Fruit fly (Drosophila melanogaster) whole organism, embryonic: Measurements from ENCODE around the gene Taf10.

ENCODE experiments used
- Asciz ChIP-seq: fragments of 200-800 bp; sonication (Bioruptor generic); optimal IDR thresholded peaks from 2 replicates; lab custom pipeline; 2017; ENCODE audit warnings: missing biosample characterization, mild to moderate bottlenecking, missing genetic modification characterization, missing genetic modification reagents
- B-H1 ChIP-seq: fragments of 200-800 bp; sonication (Bioruptor generic); IDR thresholded peaks from 3 replicates; pipeline ENCODE4 v1.3.6; 2022; ENCODE audit warnings: missing biosample characterization, missing genetic modification characterization
- Bgb ChIP-seq: fragments of 200-800 bp; sonication (Bioruptor generic); IDR thresholded peaks from 2 replicates; pipeline ENCODE4 v1.3.6; 2022; ENCODE audit warnings: missing biosample characterization, missing genetic modification characterization; ENCODE audit not compliant: partially characterized antibody
- Bteb2 ChIP-seq: fragments of 200-800 bp; sonication (Bioruptor generic); optimal IDR thresholded peaks from 2 replicates; lab custom pipeline; 2016; ENCODE audit warnings: missing biosample characterization, missing genetic modification characterization
- CG10267 ChIP-seq: fragments of 200-800 bp; sonication (Bioruptor generic); optimal IDR thresholded peaks from 2 replicates; lab custom pipeline; 2018; ENCODE audit warnings: missing biosample characterization, mild to moderate bottlenecking, missing genetic modification characterization, moderate library complexity
- CG10979 ChIP-seq: fragments of 200-800 bp; sonication (Bioruptor generic); optimal IDR thresholded peaks from 2 replicates; lab custom pipeline; 2018; ENCODE audit warnings: missing biosample characterization, mild to moderate bottlenecking, missing genetic modification characterization, moderate library complexity
- CG11247 ChIP-seq: fragments of 200-800 bp; sonication (Bioruptor generic); IDR thresholded peaks from 2 replicates; pipeline ENCODE4 v1.3.6; 2022; ENCODE audit warnings: missing biosample characterization, missing genetic modification characterization
- CG11504 ChIP-seq: fragments of 200-800 bp; sonication (Bioruptor generic); optimal IDR thresholded peaks from 3 replicates; lab custom pipeline; 2019; ENCODE audit warnings: missing biosample characterization, mild to moderate bottlenecking, missing genetic modification characterization, moderate library complexity
- CG11695 ChIP-seq: fragments of 200-800 bp; sonication (Bioruptor generic); IDR thresholded peaks from 3 replicates; pipeline ENCODE4 v1.3.6; 2022; ENCODE audit warnings: missing biosample characterization, missing genetic modification characterization
- CG12659 ChIP-seq: fragments of 200-800 bp; sonication (Bioruptor generic); optimal IDR thresholded peaks from 3 replicates; lab custom pipeline; 2017; ENCODE audit warnings: mild to moderate bottlenecking, missing biosample characterization, missing genetic modification reagents, missing genetic modification characterization
- CG13287 ChIP-seq: fragments of 200-800 bp; sonication (Bioruptor generic); IDR thresholded peaks from 2 replicates; pipeline ENCODE4 v1.3.6; 2022; ENCODE audit warnings: missing biosample characterization, missing genetic modification characterization; ENCODE audit not compliant: partially characterized antibody
- CG14050 ChIP-seq: fragments of 200-800 bp; sonication (Bioruptor generic); IDR thresholded peaks from 3 replicates; pipeline ENCODE4 v1.3.6; 2022; ENCODE audit warnings: missing biosample characterization, missing genetic modification characterization
- CG15514 ChIP-seq: fragments of 200-800 bp; sonication (Bioruptor generic); optimal IDR thresholded peaks from 3 replicates; lab custom pipeline; 2017; ENCODE audit warnings: missing biosample characterization, missing genetic modification characterization, mild to moderate bottlenecking, moderate library complexity, missing genetic modification reagents
- CG30403 ChIP-seq: fragments of 200-800 bp; sonication (Bioruptor generic); optimal IDR thresholded peaks from 3 replicates; lab custom pipeline; 2016; ENCODE audit warnings: missing biosample characterization, missing genetic modification characterization
- CG31224 ChIP-seq: fragments of 200-800 bp; sonication (Bioruptor generic); IDR thresholded peaks from 2 replicates; pipeline ENCODE4 v1.3.6; 2022; ENCODE audit warnings: missing biosample characterization, missing genetic modification characterization
- CG32772 ChIP-seq: fragments of 200-800 bp; sonication (Bioruptor generic); IDR thresholded peaks from 2 replicates; pipeline ENCODE4 v1.3.6; 2022; ENCODE audit warnings: missing biosample characterization, missing genetic modification characterization
- CG34224 ChIP-seq: fragments of 200-800 bp; sonication (Bioruptor generic); IDR thresholded peaks from 3 replicates; pipeline ENCODE4 v1.3.6; 2022; ENCODE audit warnings: missing biosample characterization, missing genetic modification characterization; ENCODE audit not compliant: partially characterized antibody
- CG8089 ChIP-seq: fragments of 200-800 bp; sonication (Bioruptor generic); optimal IDR thresholded peaks from 3 replicates; lab custom pipeline; 2016; ENCODE audit warnings: missing biosample characterization, missing genetic modification characterization
- CG9437 ChIP-seq: fragments of 200-800 bp; sonication (Bioruptor generic); optimal IDR thresholded peaks from 2 replicates; lab custom pipeline; 2018; ENCODE audit warnings: missing biosample characterization, mild to moderate bottlenecking, missing genetic modification characterization
- CG9609 ChIP-seq: fragments of 200-800 bp; sonication (Bioruptor generic); optimal IDR thresholded peaks from 3 replicates; lab custom pipeline; 2016; ENCODE audit warnings: missing biosample characterization, missing genetic modification characterization
- D19A ChIP-seq: fragments of 200-800 bp; optimal IDR thresholded peaks from 3 replicates; lab custom pipeline; 2019; ENCODE audit warnings: missing biosample characterization, mild to moderate bottlenecking, missing genetic modification characterization, moderate library complexity
- Doc3 ChIP-seq: fragments of 200-800 bp; sonication (Bioruptor generic); IDR thresholded peaks from 3 replicates; pipeline ENCODE4 v1.3.6; 2022; ENCODE audit warnings: missing biosample characterization, missing genetic modification characterization; ENCODE audit not compliant: partially characterized antibody
- H15 ChIP-seq: fragments of 200-800 bp; sonication (Bioruptor generic); IDR thresholded peaks from 3 replicates; pipeline ENCODE4 v1.3.6; 2022; ENCODE audit warnings: missing biosample characterization, missing genetic modification characterization
- Mad ChIP-seq: fragments of 200-800 bp; sonication (Bioruptor generic); optimal IDR thresholded peaks from 2 replicates; lab custom pipeline; 2016; ENCODE audit warnings: missing biosample characterization, missing genetic modification characterization
- Med ChIP-seq: fragments of 200-800 bp; sonication (Bioruptor generic); peaks from one replicate; lab custom pipeline; 2016; ENCODE audit warnings: missing biosample characterization, missing genetic modification characterization, mild to moderate bottlenecking, inconsistent platforms, moderate library complexity
- Tbp ChIP-seq: fragments of >200 bp; optimal IDR thresholded peaks from 2 replicates; lab custom pipeline; 2018; ENCODE audit warnings: missing biosample characterization, missing genetic modification characterization
- amos ChIP-seq: fragments of 200-800 bp; sonication (Bioruptor generic); IDR thresholded peaks from 2 replicates; pipeline ENCODE4 v1.3.6; 2022; ENCODE audit warnings: missing biosample characterization, missing genetic modification characterization; ENCODE audit not compliant: partially characterized antibody
- bbx ChIP-seq: fragments of 200-800 bp; sonication (Bioruptor generic); IDR thresholded peaks from 2 replicates; pipeline ENCODE4 v1.3.6; 2022; ENCODE audit warnings: missing biosample characterization, missing genetic modification characterization; ENCODE audit not compliant: partially characterized antibody
- crp ChIP-seq, 2 experiments: fragments of 200-800 bp; sonication (Bioruptor generic); optimal IDR thresholded peaks; 2 replicates in 1 of 2; 3 replicates in 1 of 2; lab custom pipeline; 2017; ENCODE audit warnings: missing biosample characterization in 2 of 2, missing genetic modification characterization in 2 of 2, mild to moderate bottlenecking in 1 of 2, moderate library complexity in 1 of 2
- dan ChIP-seq: fragments of 200-800 bp; sonication (Bioruptor generic); IDR thresholded peaks from 2 replicates; pipeline ENCODE4 v1.3.6; 2022; ENCODE audit warnings: missing biosample characterization, missing genetic modification characterization
- dpn ChIP-seq, 2 experiments: fragments of 200-800 bp; sonication (Bioruptor generic); optimal IDR thresholded peaks; 3 replicates each; lab custom pipeline; 2016; ENCODE audit warnings: missing biosample characterization in 2 of 2, missing genetic modification characterization in 2 of 2
- gem ChIP-seq: fragments of 200-800 bp; sonication (Bioruptor generic); optimal IDR thresholded peaks from 2 replicates; lab custom pipeline; 2019; ENCODE audit warnings: missing biosample characterization, mild to moderate bottlenecking, missing genetic modification characterization, moderate library complexity
- grn ChIP-seq: fragments of 200-800 bp; sonication (Bioruptor generic); optimal IDR thresholded peaks from 3 replicates; lab custom pipeline; 2017; ENCODE audit warnings: missing biosample characterization, missing genetic modification characterization
- gsb ChIP-seq: fragments of 200-800 bp; sonication (Bioruptor generic); IDR thresholded peaks from 2 replicates; pipeline ENCODE4 v1.3.6; 2022; ENCODE audit warnings: missing biosample characterization, missing genetic modification characterization
- hb ChIP-seq: fragments of 200-800 bp; sonication (Bioruptor generic); IDR thresholded peaks from 3 replicates; pipeline ENCODE4 v1.3.6; 2022; ENCODE audit warnings: missing biosample characterization, missing genetic modification characterization; ENCODE audit not compliant: partially characterized antibody
- pan ChIP-seq, 4 experiments: fragments of >200 bp in 3 of 4; fragments of 200-800 bp in 1 of 4; sonication (Bioruptor generic) in 1 of 4; optimal IDR thresholded peaks in 3 of 4; IDR thresholded peaks in 1 of 4; 2 replicates each; pipeline versions ENCODE4 v1.3.6 to Lab custom; 2017 to 2022; ENCODE audit warnings: missing biosample characterization in 2 of 4, missing genetic modification characterization in 2 of 4, mixed read lengths in 1 of 4
- pho ChIP-seq: fragments of 200-800 bp; sonication (Bioruptor generic); optimal IDR thresholded peaks from 2 replicates; lab custom pipeline; 2016; ENCODE audit warnings: missing biosample characterization, missing genetic modification characterization
- pita ChIP-seq: fragments of 200-800 bp; sonication (Bioruptor generic); optimal IDR thresholded peaks from 2 replicates; lab custom pipeline; 2017; ENCODE audit warnings: missing biosample characterization, mild to moderate bottlenecking, missing genetic modification characterization
- ranshi ChIP-seq: fragments of 200-800 bp; sonication (Bioruptor generic); IDR thresholded peaks from 2 replicates; pipeline ENCODE4 v1.3.6; 2022; ENCODE audit warnings: missing biosample characterization, missing genetic modification characterization
- row ChIP-seq: fragments of 200-800 bp; sonication (Bioruptor generic); IDR thresholded peaks from 3 replicates; pipeline ENCODE4 v1.3.6; 2022; ENCODE audit warnings: missing biosample characterization, missing genetic modification characterization
- run ChIP-seq: fragments of 200-800 bp; sonication (Bioruptor generic); optimal IDR thresholded peaks from 3 replicates; lab custom pipeline; 2018; ENCODE audit warnings: missing biosample characterization, mild to moderate bottlenecking, missing genetic modification characterization
- salm ChIP-seq: fragments of 200-800 bp; sonication (Bioruptor generic); optimal IDR thresholded peaks from 2 replicates; lab custom pipeline; 2018; ENCODE audit warnings: missing biosample characterization, mild to moderate bottlenecking, missing genetic modification characterization
- slp2 ChIP-seq: fragments of 200-800 bp; sonication (Bioruptor generic); optimal IDR thresholded peaks from 2 replicates; lab custom pipeline; 2016; ENCODE audit warnings: missing biosample characterization, missing genetic modification characterization
- so ChIP-seq: fragments of 200-800 bp; sonication (Bioruptor generic); IDR thresholded peaks from 3 replicates; pipeline ENCODE4 v1.3.6; 2022; ENCODE audit warnings: missing biosample characterization, missing genetic modification characterization
- sr ChIP-seq: fragments of 200-800 bp; sonication (Bioruptor generic); IDR thresholded peaks from 3 replicates; pipeline ENCODE4 v1.3.6; 2022; ENCODE audit warnings: missing biosample characterization, missing genetic modification characterization
- stwl ChIP-seq: fragments of 200-800 bp; sonication (Bioruptor generic); optimal IDR thresholded peaks from 3 replicates; lab custom pipeline; 2018; ENCODE audit warnings: missing biosample characterization, mild to moderate bottlenecking, missing genetic modification characterization, moderate library complexity
- trem ChIP-seq: fragments of 200-800 bp; optimal IDR thresholded peaks from 3 replicates; lab custom pipeline; 2019; ENCODE audit warnings: missing biosample characterization, mild to moderate bottlenecking, missing genetic modification characterization, moderate library complexity
- twi ChIP-seq: fragments of 200-800 bp; optimal IDR thresholded peaks from 2 replicates; lab custom pipeline; 2019; ENCODE audit warnings: missing biosample characterization, mild to moderate bottlenecking, missing genetic modification characterization, moderate library complexity
- vvl ChIP-seq: fragments of 200-800 bp; sonication (Bioruptor generic); IDR thresholded peaks from 2 replicates; pipeline ENCODE4 v1.3.6; 2022; ENCODE audit warnings: missing biosample characterization, missing genetic modification characterization
- zen ChIP-seq: fragments of 200-800 bp; sonication (Bioruptor generic); optimal IDR thresholded peaks from 3 replicates; lab custom pipeline; 2018; ENCODE audit warnings: missing biosample characterization, mild to moderate bottlenecking, missing genetic modification characterization, moderate library complexity

The Taf10 gene

DNA sequence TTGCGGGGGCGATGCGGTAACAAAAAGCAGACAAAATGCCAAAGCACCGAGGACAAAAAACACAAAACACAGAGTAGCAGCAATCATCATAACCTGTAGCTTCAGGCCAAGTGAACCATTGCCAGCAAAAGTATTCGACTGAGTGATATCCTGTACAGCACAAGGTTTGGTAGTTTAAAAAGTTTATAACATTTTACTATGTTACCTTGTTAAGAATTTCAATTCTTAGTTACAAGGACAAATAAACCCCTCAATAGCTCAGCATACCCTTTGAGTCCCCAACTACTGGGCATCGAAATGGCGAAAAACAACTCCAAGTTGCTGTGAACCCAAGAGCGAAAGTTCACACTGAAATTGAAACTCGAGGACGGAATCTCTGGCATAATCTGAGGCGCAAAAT lies 44.6 kb upstream of the Taf10 start (continued):
- TF ChIP-seq hb (GFP tag; lab: Robert Waterston, UW) (no peak), bbx (GFP tag; lab: Robert Waterston, UW) (no peak), vvl (GFP tag; lab: Robert Waterston, UW) (peak; percentile 53; the same call in 1 of the 2 replicates), CG34224 (GFP tag; lab: Robert Waterston, UW) (no peak), gsb (no peak), crp (GFP tag; optimal IDR thresholded peaks at IDR 0.05; lab: Kevin White, UChicago) (no peak), pan (optimal IDR thresholded peaks at IDR 0.05; lab: Kevin White, UChicago) (no peak), pan (GFP tag; optimal IDR thresholded peaks at IDR 0.05 in 1 of 2, IDR thresholded peaks at IDR 0.05 in 1 of 2) (no peak), H15 (GFP tag; lab: Robert Waterston, UW) (peak; percentile 25; the same call in 1 of the 3 replicates), CG14050 (GFP tag; lab: Robert Waterston, UW) (no peak), CG32772 (GFP tag; lab: Robert Waterston, UW) (no peak), CG9609 (GFP tag; lab: Kevin White, UChicago) (no peak), grn (no peak), B-H1 (GFP tag; lab: Robert Waterston, UW) (no peak), CG11695 (0 out of 3 replicates have a peak, but pooled peaks have one; percentile 8), Asciz (GFP tag; lab: Kevin White, UChicago) (no peak), Doc3 (GFP tag; lab: Robert Waterston, UW) (no peak), CG15514 (GFP tag; lab: Kevin White, UChicago) (peak; percentile 15), dan (GFP tag; lab: Robert Waterston, UW) (no peak), ranshi (no peak), pho (GFP tag; lab: Kevin White, UChicago) (peak; percentile 13), run (tag; lab: Kevin White, UChicago) (no peak), sr (no peak)

DNA sequence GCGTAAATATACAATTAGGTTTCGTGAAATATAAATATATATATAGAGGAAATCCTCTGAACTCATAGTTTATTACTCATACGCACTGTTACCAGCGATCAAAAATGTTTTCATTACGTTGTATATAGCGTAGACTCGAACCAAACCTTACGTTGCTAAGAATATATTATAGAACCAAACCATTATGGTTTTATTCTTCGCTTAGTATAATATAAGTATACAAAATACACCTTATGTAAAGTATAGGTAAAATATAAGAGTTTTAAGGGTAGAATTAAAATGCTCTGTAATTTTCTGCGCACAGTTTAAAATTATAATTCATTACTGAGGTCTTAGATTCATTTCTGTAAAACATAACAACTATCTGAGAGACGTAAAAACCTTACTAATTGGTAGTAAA lies 43.2 kb upstream of the Taf10 start:
- TF ChIP-seq Tbp (GFP tag; lab: Kevin White, UChicago): no peak
- TF ChIP-seq Bgb (GFP tag; lab: Robert Waterston, UW): peak; percentile 52; the same call in 1 of the 2 replicates
- TF ChIP-seq CG12659: no peak
- TF ChIP-seq D19A (tag; lab: Kevin White, UChicago): no peak
- TF ChIP-seq Med (GFP tag; lab: Kevin White, UChicago): peak; percentile 1
- no peak for TF ChIP-seq Mad (GFP tag; lab: Kevin White, UChicago)
- peak; percentile 6 for TF ChIP-seq gem (tag; lab: Kevin White, UChicago)
- TF ChIP-seq CG30403: no peak
- no peak for TF ChIP-seq CG31224 (GFP tag; lab: Robert Waterston, UW)
- TF ChIP-seq CG11504: peak; percentile 19
- no peak for TF ChIP-seq salm (tag; lab: Kevin White, UChicago)
- peak; percentile 6 for TF ChIP-seq zen (tag; lab: Kevin White, UChicago)
- TF ChIP-seq slp2 (GFP tag; lab: Kevin White, UChicago): no peak
- TF ChIP-seq CG10267 (tag; lab: Kevin White, UChicago): no peak
- no peak for TF ChIP-seq Bteb2 (GFP tag; lab: Kevin White, UChicago)
- peak; percentile 59 for TF ChIP-seq pita (GFP tag; lab: Kevin White, UChicago)
- TF ChIP-seq dpn (GFP tag; optimal IDR thresholded peaks at IDR 0.05; lab: Kevin White, UChicago): no peak
- TF ChIP-seq CG13287 (GFP tag; lab: Robert Waterston, UW): peak; percentile 27; the same call in 1 of the 2 replicates
- TF ChIP-seq CG8089 (GFP tag; lab: Kevin White, UChicago): no peak
- TF ChIP-seq CG11247 (GFP tag; lab: Robert Waterston, UW): no peak
- peak; percentile 44 for TF ChIP-seq amos
- peak; percentile 99 for TF ChIP-seq CG9437
- TF ChIP-seq so (GFP tag; lab: Robert Waterston, UW): no peak
- peak; percentile 26 for TF ChIP-seq CG10979
- no peak for TF ChIP-seq twi
- peak; percentile 19; the same call in 1 of the 3 replicates for TF ChIP-seq row
- peak; percentile 6 for TF ChIP-seq trem (tag; lab: Kevin White, UChicago)
- TF ChIP-seq stwl: peak; percentile 63
